Worm (Caenorhabditis elegans) whole organism, L4 larva: Measurements from ENCODE around the gene F32H5.4.

Source experiments
- D1046.2 ChIP-seq: fragments of 200-800 bp; sonication (Bioruptor generic); IDR thresholded peaks from 2 replicates; pipeline ENCODE4 v1.3.6; 2022; ENCODE audit warnings: missing genetic modification characterization, missing compliant biosample characterization
- F44E2.7 ChIP-seq: fragments of 200-800 bp; sonication (Bioruptor generic); IDR thresholded peaks from 2 replicates; pipeline ENCODE4 v2.1.2; 2022; ENCODE audit warnings: missing genetic modification characterization, missing compliant biosample characterization
- F49E8.2 ChIP-seq: sonication (generic microtip); optimal IDR thresholded peaks from 2 replicates; lab custom pipeline; 2016; ENCODE audit warnings: missing compliant biosample characterization, mild to moderate bottlenecking, missing genetic modification characterization, borderline replicate concordance
- R02D3.7 ChIP-seq: fragments of 150-350 bp; sonication (generic microtip); optimal IDR thresholded peaks from 3 replicates; lab custom pipeline; 2014; ENCODE audit warnings: missing biosample characterization, missing genetic modification characterization
- Y105C5A.15 ChIP-seq: fragments of 200-800 bp; sonication (Bioruptor generic); IDR thresholded peaks from 2 replicates; pipeline ENCODE4 v1.3.6; 2022; ENCODE audit warnings: missing genetic modification characterization, missing compliant biosample characterization
- ZK337.2 ChIP-seq: fragments of 200-800 bp; sonication (Bioruptor generic); IDR thresholded peaks from 2 replicates; pipeline ENCODE4 v1.3.6; 2022; ENCODE audit warnings: missing genetic modification reagents, missing genetic modification characterization, missing compliant biosample characterization
- ZK546.5 ChIP-seq, 2 experiments: sonication (generic microtip); optimal IDR thresholded peaks; 2 replicates each; lab custom pipeline; 2017; ENCODE audit warnings: missing biosample characterization in 2 of 2, missing genetic modification characterization in 2 of 2
- aha-1 ChIP-seq: fragments of 150-350 bp; peaks from one replicate; lab custom pipeline; 2014; ENCODE audit warnings: missing biosample characterization, missing genetic modification characterization
- ama-1 ChIP-seq: fragments of 150-350 bp; optimal IDR thresholded peaks from 2 replicates; lab custom pipeline; 2014; ENCODE audit warnings: inconsistent platforms, mixed read lengths
- arid-1 ChIP-seq: fragments of 200-800 bp; sonication (Bioruptor generic); conservative IDR thresholded peaks from 2 replicates; pipeline ENCODE4 v1.3.6; 2022; ENCODE audit warnings: missing genetic modification reagents, missing genetic modification characterization, missing compliant biosample characterization
- attf-4 ChIP-seq: sonication (generic microtip); optimal IDR thresholded peaks from 3 replicates; lab custom pipeline; 2017; ENCODE audit warnings: missing biosample characterization, missing genetic modification characterization
- ceh-20 ChIP-seq: fragments of 200-800 bp; sonication (Bioruptor generic); IDR thresholded peaks from 2 replicates; pipeline ENCODE4 v1.3.6; 2022; ENCODE audit warnings: missing genetic modification reagents, missing genetic modification characterization, missing compliant biosample characterization
- ceh-28 ChIP-seq: fragments of 150-350 bp; optimal IDR thresholded peaks from 2 replicates; lab custom pipeline; 2014; ENCODE audit warnings: missing biosample characterization, missing genetic modification reagents, missing genetic modification characterization
- ceh-32 ChIP-seq: sonication (generic microtip); optimal IDR thresholded peaks from 2 replicates; lab custom pipeline; 2016; ENCODE audit warnings: mild to moderate bottlenecking, missing genetic modification characterization, missing compliant biosample characterization; ENCODE audit not compliant: poor library complexity
- ceh-44 ChIP-seq: fragments of 200-800 bp; sonication (Bioruptor generic); IDR thresholded peaks from 2 replicates; pipeline ENCODE4 v1.3.6; 2022; ENCODE audit warnings: missing genetic modification reagents, missing genetic modification characterization, missing compliant biosample characterization
- ces-1 ChIP-seq: fragments of 150-350 bp; sonication (generic microtip); optimal IDR thresholded peaks from 4 replicates; lab custom pipeline; 2014; ENCODE audit warnings: missing biosample characterization, missing genetic modification reagents, missing genetic modification characterization
- ctbp-1 ChIP-seq: fragments of 200-800 bp; sonication (Bioruptor generic); IDR thresholded peaks from 2 replicates; pipeline ENCODE4 v1.3.6; 2022; ENCODE audit warnings: missing genetic modification reagents, missing genetic modification characterization, missing compliant biosample characterization
- daf-8 ChIP-seq: fragments of 200-800 bp; sonication (Bioruptor generic); IDR thresholded peaks from 2 replicates; pipeline ENCODE4 v1.3.6; 2022; ENCODE audit warnings: missing genetic modification characterization, missing compliant biosample characterization
- dmd-6 ChIP-seq: fragments of 200-800 bp; sonication (Bioruptor generic); IDR thresholded peaks from 2 replicates; pipeline ENCODE4 v1.3.6; 2022; ENCODE audit warnings: missing genetic modification reagents, missing genetic modification characterization, missing compliant biosample characterization
- dve-1 ChIP-seq: sonication (generic microtip); optimal IDR thresholded peaks from 2 replicates; lab custom pipeline; 2017; ENCODE audit warnings: antibody characterized with exemption, mild to moderate bottlenecking, missing genetic modification characterization, missing compliant biosample characterization; ENCODE audit not compliant: insufficient read depth
- fos-1 ChIP-seq: fragments of 150-350 bp; optimal IDR thresholded peaks from 2 replicates; lab custom pipeline; 2014; ENCODE audit warnings: missing biosample characterization, missing genetic modification characterization
- hmg-1.1 ChIP-seq: fragments of 200-800 bp; sonication (Bioruptor generic); IDR thresholded peaks from 2 replicates; pipeline ENCODE4 v1.3.6; 2022; ENCODE audit warnings: missing genetic modification reagents, missing genetic modification characterization, missing compliant biosample characterization
- lim-7 ChIP-seq: fragments of 200-800 bp; sonication (Bioruptor generic); IDR thresholded peaks from 2 replicates; pipeline ENCODE4 v1.3.6; 2022; ENCODE audit warnings: missing genetic modification characterization, missing compliant biosample characterization
- lin-1 ChIP-seq: fragments of 200-800 bp; sonication (Bioruptor generic); IDR thresholded peaks from 2 replicates; pipeline ENCODE4 v1.3.6; 2022; ENCODE audit warnings: missing genetic modification reagents, missing genetic modification characterization, missing compliant biosample characterization
- lin-13 ChIP-seq: fragments of 150-350 bp; optimal IDR thresholded peaks from 2 replicates; lab custom pipeline; 2014; ENCODE audit warnings: missing biosample characterization, missing genetic modification reagents, missing genetic modification characterization
- lin-15B ChIP-seq: fragments of 150-350 bp; sonication (generic microtip); optimal IDR thresholded peaks from 3 replicates; lab custom pipeline; 2014; ENCODE audit warnings: missing biosample characterization, missing genetic modification characterization
- lin-39 ChIP-seq: fragments of 150-350 bp; optimal IDR thresholded peaks from 2 replicates; lab custom pipeline; 2014; ENCODE audit warnings: missing biosample characterization, missing genetic modification reagents, missing genetic modification characterization
- madf-5 ChIP-seq, 2 experiments: fragments of 200-800 bp; sonication (Bioruptor generic); IDR thresholded peaks; 2 replicates each; pipeline ENCODE4 v1.3.6; 2022; ENCODE audit warnings: missing compliant biosample characterization in 2 of 2, missing genetic modification characterization in 2 of 2
- madf-9 ChIP-seq: fragments of 200-800 bp; sonication (Bioruptor generic); conservative IDR thresholded peaks from 2 replicates; pipeline ENCODE4 v1.3.6; 2022; ENCODE audit warnings: missing genetic modification reagents, missing genetic modification characterization, missing compliant biosample characterization
- mdl-1 ChIP-seq, 2 experiments: fragments of 150-350 bp in 1 of 2; sonication (generic microtip) in 1 of 2; optimal IDR thresholded peaks; 2 replicates each; lab custom pipeline; 2014 to 2017; ENCODE audit warnings: missing biosample characterization in 2 of 2, missing genetic modification characterization in 2 of 2
- mdt-29 ChIP-seq: fragments of 200-800 bp; sonication (Bioruptor generic); IDR thresholded peaks from 2 replicates; pipeline ENCODE4 v1.3.6; 2022; ENCODE audit warnings: missing genetic modification reagents, missing genetic modification characterization, missing compliant biosample characterization
- mep-1 ChIP-seq: fragments of 150-350 bp; sonication (generic microtip); optimal IDR thresholded peaks from 3 replicates; lab custom pipeline; 2014; ENCODE audit warnings: missing biosample characterization, missing genetic modification characterization
- mes-2 ChIP-seq: sonication (generic microtip); optimal IDR thresholded peaks from 2 replicates; lab custom pipeline; 2016; ENCODE audit warnings: missing genotype, mild to moderate bottlenecking, missing genetic modification characterization, missing compliant biosample characterization; ENCODE audit not compliant: poor library complexity, severe bottlenecking
- mxl-3 ChIP-seq: fragments of 200-800 bp; sonication (Bioruptor generic); optimal IDR thresholded peaks from 2 replicates; lab custom pipeline; 2018; ENCODE audit warnings: mild to moderate bottlenecking, missing genetic modification characterization, missing compliant biosample characterization
- nhr-10 ChIP-seq: fragments of 150-350 bp; optimal IDR thresholded peaks from 2 replicates; lab custom pipeline; 2014; ENCODE audit warnings: missing biosample characterization, missing genetic modification characterization
- nhr-102 ChIP-seq: sonication (generic microtip); optimal IDR thresholded peaks from 2 replicates; lab custom pipeline; 2016; ENCODE audit warnings: mild to moderate bottlenecking, missing genetic modification characterization, moderate library complexity, missing compliant biosample characterization
- nhr-111 ChIP-seq: fragments of 200-800 bp; sonication (Bioruptor generic); optimal IDR thresholded peaks from 2 replicates; lab custom pipeline; 2018; ENCODE audit warnings: mild to moderate bottlenecking, missing genetic modification characterization, missing compliant biosample characterization
- nhr-41 ChIP-seq: fragments of 200-800 bp; sonication (Bioruptor generic); IDR thresholded peaks from 2 replicates; pipeline ENCODE4 v1.3.6; 2022; ENCODE audit warnings: missing genetic modification reagents, missing genetic modification characterization, missing compliant biosample characterization
- nhr-48 ChIP-seq: sonication (generic microtip); optimal IDR thresholded peaks from 2 replicates; lab custom pipeline; 2016; ENCODE audit warnings: mild to moderate bottlenecking, missing genetic modification characterization, missing compliant biosample characterization
- nhr-6 ChIP-seq: fragments of 150-350 bp; optimal IDR thresholded peaks from 2 replicates; lab custom pipeline; 2014; ENCODE audit warnings: missing biosample characterization, missing genetic modification characterization
- pha-4 ChIP-seq, 2 experiments: fragments of 150-350 bp in 1 of 2; fragments of 200-800 bp in 1 of 2; sonication (Bioruptor generic) in 1 of 2; IDR thresholded peaks in 1 of 2; optimal IDR thresholded peaks in 1 of 2; 2 replicates each; pipeline versions ENCODE4 v1.3.6 to Lab custom; 2014 to 2022; ENCODE audit warnings: missing genetic modification characterization in 2 of 2, missing genetic modification reagents in 2 of 2, missing biosample characterization in 1 of 2, missing compliant biosample characterization in 1 of 2
- pqm-1 ChIP-seq: sonication (generic microtip); optimal IDR thresholded peaks from 2 replicates; lab custom pipeline; 2017; ENCODE audit warnings: missing biosample characterization, missing genetic modification characterization
- rbr-2 ChIP-seq: sonication (generic microtip); optimal IDR thresholded peaks from 2 replicates; lab custom pipeline; 2016; ENCODE audit warnings: missing genotype, missing genetic modification characterization, missing compliant biosample characterization
- saeg-2 ChIP-seq: fragments of 200-800 bp; sonication (Bioruptor generic); IDR thresholded peaks from 2 replicates; pipeline ENCODE4 v1.3.6; 2022; ENCODE audit warnings: missing genetic modification reagents, missing genetic modification characterization, missing compliant biosample characterization
- skn-1 ChIP-seq: fragments of 150-350 bp; optimal IDR thresholded peaks from 2 replicates; lab custom pipeline; 2014; ENCODE audit warnings: missing biosample characterization, missing genetic modification characterization
- snpc-1.2 ChIP-seq: fragments of 200-800 bp; sonication (Bioruptor generic); IDR thresholded peaks from 2 replicates; pipeline ENCODE4 v1.3.6; 2022; ENCODE audit warnings: missing genetic modification reagents, missing genetic modification characterization, missing compliant biosample characterization
- spr-1 ChIP-seq: sonication (generic microtip); optimal IDR thresholded peaks from 2 replicates; lab custom pipeline; 2016; ENCODE audit warnings: mild to moderate bottlenecking, missing genetic modification characterization, missing compliant biosample characterization
- tra-1 ChIP-seq: fragments of 200-800 bp; sonication (Bioruptor generic); IDR thresholded peaks from 2 replicates; pipeline ENCODE4 v1.3.6; 2022; ENCODE audit warnings: missing genetic modification reagents, missing genetic modification characterization, missing compliant biosample characterization
- unc-130 ChIP-seq: sonication (generic microtip); optimal IDR thresholded peaks from 2 replicates; lab custom pipeline; 2016; ENCODE audit warnings: missing genetic modification reagents, missing genetic modification characterization, missing compliant biosample characterization
- zag-1 ChIP-seq: fragments of 150-350 bp; optimal IDR thresholded peaks from 2 replicates; lab custom pipeline; 2014; ENCODE audit warnings: missing biosample characterization, missing genetic modification characterization
- zfp-2 ChIP-seq: sonication (generic microtip); optimal IDR thresholded peaks from 2 replicates; lab custom pipeline; 2016; ENCODE audit warnings: mild to moderate bottlenecking, missing genetic modification characterization, missing compliant biosample characterization
- zip-11 ChIP-seq: fragments of 200-800 bp; sonication (Bioruptor generic); IDR thresholded peaks from 2 replicates; pipeline ENCODE4 v1.3.6; 2022; ENCODE audit warnings: missing genetic modification characterization, missing compliant biosample characterization

F32H5.4 gene

DNA sequence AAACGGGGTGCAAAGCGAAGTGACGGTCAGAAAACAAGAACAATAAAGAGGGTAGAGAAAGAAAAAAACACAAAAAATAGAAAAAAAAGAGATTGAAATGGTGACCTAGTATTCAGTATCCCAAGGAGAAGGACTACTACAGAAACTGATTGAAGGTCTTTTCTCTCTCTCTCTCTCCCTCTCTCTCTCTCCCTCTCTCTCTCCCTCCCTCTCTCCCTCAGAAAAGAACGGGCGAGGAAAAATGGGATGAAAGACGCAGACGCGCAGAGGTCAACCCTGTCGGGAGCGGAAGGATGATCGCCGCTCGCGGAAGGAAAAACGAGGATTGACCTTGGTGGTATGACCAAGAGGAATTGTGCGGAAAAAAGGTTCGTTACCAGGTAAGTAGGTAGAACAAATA is 14.2 kb downstream of the F32H5.4 start:
- TF ChIP-seq zag-1 (no peak), skn-1 (no peak), ceh-28 (tag; lab: Kevin White, UChicago) (no peak), ctbp-1 (GFP tag; lab: Robert Waterston, UW) (no peak), dve-1 (peak; percentile 70), arid-1 (no peak), ama-1 (lab: Kevin White, UChicago) (no peak), dmd-6 (peak; percentile 35; the same call in 1 of the 2 replicates), ceh-44 (GFP tag; lab: Robert Waterston, UW) (no peak), mxl-3 (GFP tag; lab: Kevin White, UChicago) (peak; percentile 41), spr-1 (tag; lab: Kevin White, UChicago) (no peak), unc-130 (GFP tag; lab: Kevin White, UChicago) (no peak), lin-39 (tag; lab: Kevin White, UChicago) (no peak), F49E8.2 (tag; lab: Kevin White, UChicago) (no peak), R02D3.7 (tag; lab: Kevin White, UChicago) (no peak), daf-8 (no peak), Y105C5A.15 (no peak), nhr-102 (no peak), mep-1 (peak; percentile 8), lin-13 (GFP tag; lab: Kevin White, UChicago) (no peak), ZK337.2 (GFP tag; lab: Robert Waterston, UW) (no peak), madf-9 (GFP tag; lab: Robert Waterston, UW) (peak; percentile 79), lin-15B (tag; lab: Kevin White, UChicago) (no peak), aha-1 (tag; lab: Kevin White, UChicago) (peak; percentile 2), ceh-20 (GFP tag; lab: Robert Waterston, UW) (no peak), zfp-2 (tag; lab: Kevin White, UChicago) (no peak), rbr-2 (no peak), pha-4 (GFP tag; IDR thresholded peaks at IDR 0.05; lab: Robert Waterston, UW) (peak; percentile 68; the same call in 1 of the 2 replicates), pha-4 (tag; optimal IDR thresholded peaks at IDR 0.05; lab: Kevin White, UChicago) (no peak), madf-5 (GFP tag; IDR thresholded peaks at IDR 0.05; lab: Robert Waterston, UW) (no peak), nhr-41 (GFP tag; lab: Robert Waterston, UW) (no peak), lim-7 (GFP tag; lab: Robert Waterston, UW) (no peak), D1046.2 (GFP tag; lab: Robert Waterston, UW) (no peak), mdl-1 (tag; optimal IDR thresholded peaks at IDR 0.05; lab: Kevin White, UChicago) (peak in 1 of 2 experiments; percentile 20), ceh-32 (tag; lab: Kevin White, UChicago) (no peak), attf-4 (no peak), nhr-6 (tag; lab: Kevin White, UChicago) (peak; percentile 41), mes-2 (no peak), nhr-48 (tag; lab: Kevin White, UChicago) (no peak), fos-1 (tag; lab: Kevin White, UChicago) (no peak), lin-1 (no peak), zip-11 (GFP tag; lab: Robert Waterston, UW) (no peak), saeg-2 (GFP tag; lab: Robert Waterston, UW) (no peak), tra-1 (0 out of 2 replicates have a peak, but pooled peaks have one; percentile 55), pqm-1 (no peak), snpc-1.2 (GFP tag; lab: Robert Waterston, UW) (no peak), mdt-29 (GFP tag; lab: Robert Waterston, UW) (no peak), F44E2.7 (GFP tag; lab: Robert Waterston, UW) (0 out of 2 replicates have a peak, but pooled peaks have one; percentile 28), hmg-1.1 (GFP tag; lab: Robert Waterston, UW) (no peak), ces-1 (GFP tag; lab: Kevin White, UChicago) (no peak), nhr-111 (GFP tag; lab: Kevin White, UChicago) (no peak), ZK546.5 (tag; optimal IDR thresholded peaks at IDR 0.05; lab: Kevin White, UChicago) (no peak), nhr-10 (tag; lab: Kevin White, UChicago) (no peak)
